Worm (Caenorhabditis elegans) whole organism, late embryonic: ENCODE measurements around the gene frm-5.1.

Source experiments
- C08G9.2 ChIP-seq: sonication (generic microtip); optimal IDR thresholded peaks from 2 replicates; lab custom pipeline; 2016; ENCODE audit warnings: mild to moderate bottlenecking, missing genetic modification characterization, moderate library complexity, missing compliant biosample characterization
- C38D4.7 ChIP-seq: fragments of 200-800 bp; sonication (Bioruptor generic); optimal IDR thresholded peaks from 2 replicates; lab custom pipeline; 2018; ENCODE audit warnings: mild to moderate bottlenecking, missing genetic modification characterization, moderate library complexity, missing compliant biosample characterization
- T23F11.4 ChIP-seq: fragments of 200-800 bp; sonication (Bioruptor generic); optimal IDR thresholded peaks from 2 replicates; lab custom pipeline; 2018; ENCODE audit warnings: mild to moderate bottlenecking, missing genetic modification characterization, missing compliant biosample characterization
- ahr-1 ChIP-seq: sonication (generic microtip); optimal IDR thresholded peaks from 2 replicates; lab custom pipeline; 2016; ENCODE audit warnings: missing genetic modification characterization, missing compliant biosample characterization
- ama-1 ChIP-seq: fragments of 150-350 bp; optimal IDR thresholded peaks from 2 replicates; lab custom pipeline; 2014
- ceh-14 ChIP-seq: sonication (generic microtip); optimal IDR thresholded peaks from 2 replicates; lab custom pipeline; 2016; ENCODE audit warnings: missing genotype, missing genetic modification characterization, missing compliant biosample characterization
- ceh-18 ChIP-seq: sonication (generic microtip); optimal IDR thresholded peaks from 2 replicates; lab custom pipeline; 2016; ENCODE audit warnings: missing genetic modification characterization, missing compliant biosample characterization
- ceh-19 ChIP-seq: fragments of 200-800 bp; sonication (Bioruptor generic); optimal IDR thresholded peaks from 2 replicates; lab custom pipeline; 2018; ENCODE audit warnings: mild to moderate bottlenecking, missing genetic modification characterization, missing compliant biosample characterization
- ceh-2 ChIP-seq: sonication (generic microtip); optimal IDR thresholded peaks from 2 replicates; lab custom pipeline; 2016; ENCODE audit warnings: missing genotype, missing genetic modification characterization, missing compliant biosample characterization
- ceh-24 ChIP-seq: sonication (generic microtip); optimal IDR thresholded peaks from 2 replicates; lab custom pipeline; 2016; ENCODE audit warnings: mild to moderate bottlenecking, missing genetic modification characterization, missing compliant biosample characterization
- ceh-31 ChIP-seq: sonication (generic microtip); optimal IDR thresholded peaks from 2 replicates; lab custom pipeline; 2016; ENCODE audit warnings: missing genetic modification characterization, missing compliant biosample characterization
- ceh-9 ChIP-seq: sonication (generic microtip); optimal IDR thresholded peaks from 2 replicates; lab custom pipeline; 2016; ENCODE audit warnings: mild to moderate bottlenecking, missing genetic modification characterization, inconsistent platforms, missing compliant biosample characterization
- che-1 ChIP-seq: sonication (generic microtip); optimal IDR thresholded peaks from 2 replicates; lab custom pipeline; 2016; ENCODE audit warnings: mild to moderate bottlenecking, missing genetic modification characterization, missing compliant biosample characterization
- dve-1 ChIP-seq: sonication (generic microtip); optimal IDR thresholded peaks from 2 replicates; lab custom pipeline; 2017; ENCODE audit warnings: antibody characterized with exemption, mild to moderate bottlenecking, missing genetic modification characterization, missing compliant biosample characterization
- elt-2 ChIP-seq: sonication (generic microtip); optimal IDR thresholded peaks from 2 replicates; lab custom pipeline; 2016; ENCODE audit warnings: missing genetic modification reagents, missing genetic modification characterization, missing compliant biosample characterization
- elt-4 ChIP-seq: sonication (generic microtip); optimal IDR thresholded peaks from 2 replicates; lab custom pipeline; 2016; ENCODE audit warnings: missing genetic modification characterization, missing compliant biosample characterization
- ets-4 ChIP-seq: sonication (generic microtip); optimal IDR thresholded peaks from 2 replicates; lab custom pipeline; 2016; ENCODE audit warnings: missing genetic modification characterization, missing compliant biosample characterization
- eyg-1 ChIP-seq: sonication (generic microtip); optimal IDR thresholded peaks from 2 replicates; lab custom pipeline; 2016; ENCODE audit warnings: missing genotype, missing genetic modification characterization, missing compliant biosample characterization
- fkh-6 ChIP-seq: sonication (generic microtip); optimal IDR thresholded peaks from 2 replicates; lab custom pipeline; 2016; ENCODE audit warnings: missing genetic modification characterization, missing compliant biosample characterization
- gmeb-2 ChIP-seq: sonication (generic microtip); optimal IDR thresholded peaks from 2 replicates; lab custom pipeline; 2016; ENCODE audit warnings: missing genetic modification characterization, inconsistent platforms, missing compliant biosample characterization
- hlh-13 ChIP-seq: fragments of 200-800 bp; sonication (Bioruptor generic); optimal IDR thresholded peaks from 2 replicates; lab custom pipeline; 2018; ENCODE audit warnings: mild to moderate bottlenecking, missing genetic modification characterization, missing compliant biosample characterization
- hlh-30 ChIP-seq: sonication (generic microtip); optimal IDR thresholded peaks from 2 replicates; lab custom pipeline; 2017; ENCODE audit warnings: antibody characterized with exemption, missing genetic modification characterization, missing compliant biosample characterization; ENCODE audit not compliant: insufficient read depth
- hlh-8 ChIP-seq: sonication (generic microtip); optimal IDR thresholded peaks from 2 replicates; lab custom pipeline; 2016; ENCODE audit warnings: missing genotype, missing genetic modification characterization, missing compliant biosample characterization
- lim-6 ChIP-seq: sonication (generic microtip); optimal IDR thresholded peaks from 2 replicates; lab custom pipeline; 2016; ENCODE audit warnings: missing genetic modification characterization, missing compliant biosample characterization
- mec-3 ChIP-seq: sonication (generic microtip); optimal IDR thresholded peaks from 2 replicates; lab custom pipeline; 2016; ENCODE audit warnings: borderline replicate concordance, missing genetic modification characterization, missing compliant biosample characterization
- nfya-1 ChIP-seq: sonication (generic microtip); optimal IDR thresholded peaks from 2 replicates; lab custom pipeline; 2017; ENCODE audit warnings: missing genetic modification characterization, mild to moderate bottlenecking, missing compliant biosample characterization, antibody characterized with exemption, moderate library complexity
- pat-9 ChIP-seq: fragments of 200-800 bp; sonication (Bioruptor generic); optimal IDR thresholded peaks from 2 replicates; lab custom pipeline; 2018; ENCODE audit warnings: mild to moderate bottlenecking, missing genetic modification characterization, moderate library complexity, missing compliant biosample characterization
- pax-1 ChIP-seq: fragments of 150-350 bp; optimal IDR thresholded peaks from 2 replicates; lab custom pipeline; 2014; ENCODE audit warnings: missing biosample characterization, missing genetic modification characterization
- pha-2 ChIP-seq: sonication (generic microtip); optimal IDR thresholded peaks from 2 replicates; lab custom pipeline; 2017; ENCODE audit warnings: mild to moderate bottlenecking, missing genetic modification characterization, missing compliant biosample characterization
- pha-4 ChIP-seq: fragments of 150-350 bp; optimal IDR thresholded peaks from 2 replicates; lab custom pipeline; 2018; ENCODE audit warnings: missing biosample characterization, missing genetic modification reagents, missing genetic modification characterization
- pros-1 ChIP-seq: fragments of 150-350 bp; optimal IDR thresholded peaks from 2 replicates; lab custom pipeline; 2014; ENCODE audit warnings: missing biosample characterization, missing genetic modification reagents, missing genetic modification characterization
- ref-2 ChIP-seq: sonication (generic microtip); optimal IDR thresholded peaks from 2 replicates; lab custom pipeline; 2016; ENCODE audit warnings: missing genetic modification characterization, missing compliant biosample characterization
- syd-9 ChIP-seq: sonication (generic microtip); optimal IDR thresholded peaks from 2 replicates; lab custom pipeline; 2016; ENCODE audit warnings: mild to moderate bottlenecking, missing genetic modification characterization, moderate library complexity, missing compliant biosample characterization
- ttx-3 ChIP-seq: sonication (generic microtip); optimal IDR thresholded peaks from 2 replicates; lab custom pipeline; 2016; ENCODE audit warnings: missing genetic modification reagents, missing genetic modification characterization, missing compliant biosample characterization
- unc-42 ChIP-seq: sonication (generic microtip); optimal IDR thresholded peaks from 2 replicates; lab custom pipeline; 2016; ENCODE audit warnings: missing genotype, missing genetic modification characterization, missing compliant biosample characterization
- unc-55 ChIP-seq: sonication (generic microtip); optimal IDR thresholded peaks from 2 replicates; lab custom pipeline; 2017; ENCODE audit warnings: missing biosample characterization, missing genetic modification reagents, missing genetic modification characterization
- unc-86 ChIP-seq: sonication (generic microtip); optimal IDR thresholded peaks from 2 replicates; lab custom pipeline; 2016; ENCODE audit warnings: missing genetic modification characterization, missing compliant biosample characterization
- zip-5 ChIP-seq: sonication (generic microtip); optimal IDR thresholded peaks from 2 replicates; lab custom pipeline; 2016; ENCODE audit warnings: missing genetic modification characterization, missing compliant biosample characterization
- ztf-16 ChIP-seq: sonication (generic microtip); optimal IDR thresholded peaks from 2 replicates; lab custom pipeline; 2017; ENCODE audit warnings: missing genetic modification characterization, missing compliant biosample characterization

The frm-5.1 gene

ce11 chrIV:81428-81827 is 32.7 kb upstream of the frm-5.1 start:
- TF ChIP-seq ceh-31 (tag; lab: Kevin White, UChicago) (no peak), hlh-8 (tag; lab: Kevin White, UChicago) (no peak), pros-1 (no peak), fkh-6 (tag; lab: Kevin White, UChicago) (no peak), che-1 (no peak), lim-6 (tag; lab: Kevin White, UChicago) (no peak), ceh-14 (tag; lab: Kevin White, UChicago) (no peak), nfya-1 (tag; lab: Kevin White, UChicago) (no peak), syd-9 (no peak), ama-1 (no peak), ahr-1 (tag; lab: Kevin White, UChicago) (no peak), hlh-13 (GFP tag; lab: Kevin White, UChicago) (no peak), gmeb-2 (tag; lab: Kevin White, UChicago) (no peak), ref-2 (tag; lab: Kevin White, UChicago) (no peak)

ce11 chrIV:80943-81342 is 32.3 kb upstream of the frm-5.1 start:
- no peak for TF ChIP-seq ref-2 (tag; lab: Kevin White, UChicago)
- TF ChIP-seq hlh-8 (tag; lab: Kevin White, UChicago), result no peak
- no peak for TF ChIP-seq pha-4 (tag; lab: Kevin White, UChicago)
- no peak for TF ChIP-seq ceh-14 (tag; lab: Kevin White, UChicago)
- no peak for TF ChIP-seq ztf-16
- no peak for TF ChIP-seq ets-4 (tag; lab: Kevin White, UChicago)
- TF ChIP-seq ceh-24 (tag; lab: Kevin White, UChicago), result no peak
- no peak for TF ChIP-seq ceh-2
- no peak for TF ChIP-seq dve-1 (tag; lab: Kevin White, UChicago)
- no peak for TF ChIP-seq ceh-19 (GFP tag; lab: Kevin White, UChicago)
- no peak for TF ChIP-seq lim-6 (tag; lab: Kevin White, UChicago)
- TF ChIP-seq unc-86 (tag; lab: Kevin White, UChicago), result no peak
- no peak for TF ChIP-seq pax-1 (tag; lab: Kevin White, UChicago)
- TF ChIP-seq, all 69 proteins: peak for 0

ce11 chrIV:79205-79604 is 30.5 kb upstream of the frm-5.1 start, which contains the start of gene T05C7.9:
T05C7.9 (plus strand) TSS chrIV:79276.
- TF ChIP-seq ceh-19 (GFP tag; lab: Kevin White, UChicago), result no peak
- no peak for TF ChIP-seq che-1
- TF ChIP-seq unc-42 (tag; lab: Kevin White, UChicago), result peak; percentile 80
- no peak for TF ChIP-seq lim-6 (tag; lab: Kevin White, UChicago)
- TF ChIP-seq C38D4.7, result no peak
- peak; percentile 37 for TF ChIP-seq ceh-18 (tag; lab: Kevin White, UChicago)
- TF ChIP-seq T23F11.4, result no peak
- no peak for TF ChIP-seq eyg-1 (tag; lab: Kevin White, UChicago)

- TF ChIP-seq pha-2 (tag; lab: Kevin White, UChicago) (no peak), pat-9 (tag; lab: Kevin White, UChicago) (no peak), ahr-1 (tag; lab: Kevin White, UChicago) (no peak), zip-5 (tag; lab: Kevin White, UChicago) (no peak), elt-2 (tag; lab: Kevin White, UChicago) (no peak)
Measured at ce11 chrIV:78206-78605, 29.5 kb upstream of the frm-5.1 start.

ce11 chrIV:77421-77820 is 28.7 kb upstream of the frm-5.1 start:
- TF ChIP-seq eyg-1 (tag; lab: Kevin White, UChicago) (no peak), gmeb-2 (tag; lab: Kevin White, UChicago) (no peak), pat-9 (tag; lab: Kevin White, UChicago) (no peak), elt-4 (no peak), ama-1 (no peak), ceh-9 (tag; lab: Kevin White, UChicago) (no peak), C08G9.2 (tag; lab: Kevin White, UChicago) (no peak), pha-2 (tag; lab: Kevin White, UChicago) (no peak), ttx-3 (tag; lab: Kevin White, UChicago) (no peak), zip-5 (tag; lab: Kevin White, UChicago) (no peak), pax-1 (tag; lab: Kevin White, UChicago) (no peak), che-1 (no peak), fkh-6 (tag; lab: Kevin White, UChicago) (no peak), unc-55 (GFP tag; lab: Kevin White, UChicago) (no peak), mec-3 (tag; lab: Kevin White, UChicago) (no peak), hlh-30 (tag; lab: Kevin White, UChicago) (no peak)
